Fruit fly (Drosophila melanogaster): Measurements from ENCODE around the gene CG11279.

DNA sequence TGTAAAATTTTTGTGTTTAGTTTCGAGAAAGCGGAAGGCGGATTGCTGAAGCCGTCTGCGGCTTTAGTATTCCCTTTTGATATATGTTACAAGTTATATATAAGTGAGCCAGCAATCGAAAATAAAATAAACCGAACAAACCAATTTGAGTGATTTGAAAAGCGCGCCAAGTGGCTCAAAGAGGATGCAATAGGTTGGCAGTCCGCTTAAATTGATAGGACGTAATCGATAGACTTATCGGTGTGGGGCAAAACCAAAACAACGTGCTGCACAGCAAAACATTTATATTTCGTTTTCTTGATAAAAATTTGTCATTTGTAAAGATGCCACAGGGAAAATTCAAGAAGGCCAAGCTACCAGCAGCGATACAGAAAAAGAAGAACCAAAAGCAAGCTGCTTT is at the start of gene CG11279:
- TF ChIP-seq topi (GFP tag; optimal IDR thresholded peaks at IDR 0.05) (no peak), CG11294 (GFP tag; IDR thresholded peaks at IDR 0.05) (no peak), achi (GFP tag; optimal IDR thresholded peaks at IDR 0.05) (no peak), spab (GFP tag; optimal IDR thresholded peaks at IDR 0.05) (no peak), pdm3 (GFP tag; optimal IDR thresholded peaks at IDR 0.05) (no peak), CG15336 (GFP tag; IDR thresholded peaks at IDR 0.05) (no peak), svp (GFP tag) (peak; percentile 7), Eip78C (GFP tag) (no peak), fd85E (GFP tag; optimal IDR thresholded peaks at IDR 0.05) (no peak), CG32006 (GFP tag; optimal IDR thresholded peaks at IDR 0.05) (no peak), Lpt (GFP tag; optimal IDR thresholded peaks at IDR 0.05) (no peak)
